Fruit fly (Drosophila melanogaster): ENCODE measurements around the gene CG1307.

DNA sequence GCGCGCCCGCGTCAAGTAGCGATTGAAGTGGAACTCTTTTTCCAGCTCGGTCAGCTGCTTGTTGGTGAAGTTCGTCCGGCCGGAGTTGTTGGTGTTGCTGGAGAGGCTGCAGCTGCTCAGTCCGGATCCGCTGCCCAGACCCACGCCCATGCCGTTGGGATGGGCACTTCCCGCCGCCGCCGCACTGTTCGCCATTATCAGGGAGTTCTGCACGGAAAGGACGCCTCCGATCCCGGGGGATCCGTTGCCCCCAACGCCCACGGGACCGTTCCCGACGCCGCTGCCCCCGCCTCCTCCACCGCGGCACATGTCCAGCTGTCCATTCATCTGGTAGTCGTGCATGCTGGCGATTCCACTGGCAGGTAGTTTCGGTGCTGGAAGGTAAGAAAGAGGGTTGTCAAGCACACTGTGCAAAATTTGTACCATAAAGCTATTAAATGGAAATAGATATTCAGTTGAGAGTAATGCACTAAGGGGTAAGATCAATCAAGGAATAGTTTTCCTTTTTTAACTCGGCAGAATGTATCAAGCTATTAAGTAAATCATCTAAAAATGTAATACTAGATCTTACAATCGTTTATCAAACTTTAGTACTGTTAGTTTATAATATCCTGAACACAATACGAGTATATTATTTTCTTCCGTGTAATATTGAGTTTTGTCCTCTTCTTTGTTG, 5.5 kb upstream of the CG1307 start:
- TF ChIP-seq ey (GFP tag; optimal IDR thresholded peaks at IDR 0.05) (no peak), sage (GFP tag; optimal IDR thresholded peaks at IDR 0.05) (no peak), Abd-B (GFP tag; optimal IDR thresholded peaks at IDR 0.05) (no peak), Mio (GFP tag; optimal IDR thresholded peaks at IDR 0.05) (no peak), lola (GFP tag; optimal IDR thresholded peaks at IDR 0.05) (no peak), fru (GFP tag; optimal IDR thresholded peaks at IDR 0.05) (no peak), br (GFP tag; optimal IDR thresholded peaks at IDR 0.05) (no peak), Myc (optimal IDR thresholded peaks at IDR 0.05) (no peak), Hr83 (GFP tag; optimal IDR thresholded peaks at IDR 0.05; ENCODE audit: poor library complexity, severe bottlenecking) (no peak), Rel (GFP tag; optimal IDR thresholded peaks at IDR 0.05) (no peak), Rel (tag; optimal IDR thresholded peaks at IDR 0.05) (no peak)
